Worm (Caenorhabditis elegans): ENCODE results near the gene C13A2.9.
A peak's percentile ranks its signal among the peaks of the same experiment; 100 is the strongest.

The C13A2.9 gene

ce11 chrV:7237133-7237532, 26.8 kb downstream of the C13A2.9 start, which contains the start of gene hyls-1 (continued):
- TF ChIP-seq ceh-88 (GFP tag; IDR thresholded peaks at IDR 0.05) = peak; percentile 74; the same call in 1 of the 2 replicates
- TF ChIP-seq nhr-237 (tag; optimal IDR thresholded peaks at IDR 0.05) = peak; percentile 51
- TF ChIP-seq mdl-1 (tag; optimal IDR thresholded peaks at IDR 0.05) = peak in 1 of 2 experiments; percentile 77
- TF ChIP-seq ama-1 (optimal IDR thresholded peaks at IDR 0.05) = no peak
- TF ChIP-seq hpl-2 (GFP tag; optimal IDR thresholded peaks at IDR 0.05) = peak; percentile 75
- peak; percentile 89 for TF ChIP-seq nhr-90 (tag; optimal IDR thresholded peaks at IDR 0.05; ENCODE audit: poor library complexity)
- TF ChIP-seq ztf-11 (tag; optimal IDR thresholded peaks at IDR 0.05) = peak in 1 of 2 experiments; percentile 51
- TF ChIP-seq mef-2 (tag; optimal IDR thresholded peaks at IDR 0.05) = no peak
- peak; percentile 92 for TF ChIP-seq nhr-47 (tag; optimal IDR thresholded peaks at IDR 0.05)
- peak; percentile 73 for TF ChIP-seq blmp-1 (tag; optimal IDR thresholded peaks at IDR 0.05)
- peak; percentile 90 for TF ChIP-seq rnt-1 (tag; optimal IDR thresholded peaks at IDR 0.05)
- TF ChIP-seq nhr-11 (tag; optimal IDR thresholded peaks at IDR 0.05) = peak; percentile 48
- peak; percentile 88 for TF ChIP-seq isw-1 (GFP tag; IDR thresholded peaks at IDR 0.05)
- peak; percentile 86 for TF ChIP-seq irx-1 (tag; optimal IDR thresholded peaks at IDR 0.05)
- TF ChIP-seq unc-130 (tag; optimal IDR thresholded peaks at IDR 0.05) = peak; percentile 78
- TF ChIP-seq nhr-28 (tag; optimal IDR thresholded peaks at IDR 0.05) = no peak
- peak; percentile 92 for TF ChIP-seq nhr-71 (tag; optimal IDR thresholded peaks at IDR 0.05)
- TF ChIP-seq efl-3 (GFP tag; optimal IDR thresholded peaks at IDR 0.05) = no peak
- TF ChIP-seq ceh-63 (GFP tag; optimal IDR thresholded peaks at IDR 0.05) = no peak
- TF ChIP-seq tbx-2 (tag; optimal IDR thresholded peaks at IDR 0.05) = peak; percentile 88
- TF ChIP-seq ceh-8 (GFP tag; optimal IDR thresholded peaks at IDR 0.05) = peak; percentile 44
- TF ChIP-seq dpl-1 (GFP tag; optimal IDR thresholded peaks at IDR 0.05) = peak; percentile 94 to 95 (median 95)
- TF ChIP-seq xbp-1 (tag; optimal IDR thresholded peaks at IDR 0.05) = peak; percentile 88
- TF ChIP-seq hlh-17 (GFP tag; optimal IDR thresholded peaks at IDR 0.05; ENCODE audit: borderline replicate concordance) = no peak
- no peak for TF ChIP-seq hlh-4 (tag; optimal IDR thresholded peaks at IDR 0.05)
- no peak for TF ChIP-seq Y116A8C.19 (tag; optimal IDR thresholded peaks at IDR 0.05; ENCODE audit: borderline replicate concordance)
- peak; percentile 52 for TF ChIP-seq fos-1 (tag; optimal IDR thresholded peaks at IDR 0.05)
- no peak for TF ChIP-seq nhr-76 (tag; optimal IDR thresholded peaks at IDR 0.05)
- no peak for TF ChIP-seq mab-9 (GFP tag; IDR thresholded peaks at IDR 0.05)
- no peak for TF ChIP-seq unc-62 (GFP tag; optimal IDR thresholded peaks at IDR 0.05)
- no peak for TF ChIP-seq ceh-90 (tag; optimal IDR thresholded peaks at IDR 0.05)
- peak; percentile 68 for TF ChIP-seq fkh-8 (tag; optimal IDR thresholded peaks at IDR 0.05)
- peak; percentile 85 for TF ChIP-seq swsn-7 (tag; optimal IDR thresholded peaks at IDR 0.05)
- peak; percentile 63 for TF ChIP-seq snpc-4 (tag; optimal IDR thresholded peaks at IDR 0.05)
- peak; percentile 89 for TF ChIP-seq lin-15B (tag; optimal IDR thresholded peaks at IDR 0.05)
- no peak for TF ChIP-seq zag-1 (tag; optimal IDR thresholded peaks at IDR 0.05)
- no peak for TF ChIP-seq nhr-84 (tag; optimal IDR thresholded peaks at IDR 0.05)
- peak; percentile 69 for TF ChIP-seq egl-13 (tag; optimal IDR thresholded peaks at IDR 0.05)
- no peak for TF ChIP-seq ets-5 (GFP tag; IDR thresholded peaks at IDR 0.05)
- peak; percentile 8 for TF ChIP-seq sox-4 (tag; optimal IDR thresholded peaks at IDR 0.05)
- no peak for TF ChIP-seq nhr-12 (tag; optimal IDR thresholded peaks at IDR 0.05)
- peak; percentile 2 for TF ChIP-seq vab-15 (tag; optimal IDR thresholded peaks at IDR 0.05)
- TF ChIP-seq ces-1 (GFP tag; optimal IDR thresholded peaks at IDR 0.05) = no peak
- no peak for TF ChIP-seq aha-1 (tag; optimal IDR thresholded peaks at IDR 0.05)
- TF ChIP-seq unc-30 (tag; optimal IDR thresholded peaks at IDR 0.05) = no peak
- TF ChIP-seq egl-27 (tag; optimal IDR thresholded peaks at IDR 0.05) = no peak
- TF ChIP-seq ceh-82 (tag; optimal IDR thresholded peaks at IDR 0.05) = peak; percentile 62 to 92 (median 77)
- no peak for TF ChIP-seq tlp-1 (tag; optimal IDR thresholded peaks at IDR 0.05)
- TF ChIP-seq grh-1 (GFP tag; IDR thresholded peaks at IDR 0.05) = peak; percentile 77
- peak; percentile 88 for TF ChIP-seq lsy-2 (tag; optimal IDR thresholded peaks at IDR 0.05)
- TF ChIP-seq nhr-85 (tag) = peak; percentile 94
- peak; percentile 59 for TF ChIP-seq nhr-77 (tag; optimal IDR thresholded peaks at IDR 0.05)
- peak in 2 of 6 experiments; percentile 65 to 85 for TF ChIP-seq elt-3 (tag; optimal IDR thresholded peaks at IDR 0.05)
- TF ChIP-seq alr-1 (tag; optimal IDR thresholded peaks at IDR 0.05; ENCODE audit: borderline replicate concordance) = no peak

All from whole organism, L1 larva.